Worm (Caenorhabditis elegans) whole organism, L1 larva: ENCODE measurements around the gene tbc-14.
A peak's percentile ranks its signal among the peaks of the same experiment; 100 is the strongest.

Experiments
- C34B4.2 ChIP-seq: sonication (generic microtip); optimal IDR thresholded peaks from 2 replicates; lab custom pipeline; 2017; ENCODE audit warnings: mild to moderate bottlenecking, missing genetic modification characterization, missing compliant biosample characterization
- F16B12.6 ChIP-seq: fragments of 150-350 bp; optimal IDR thresholded peaks from 2 replicates; lab custom pipeline; 2014; ENCODE audit warnings: missing biosample characterization, missing genetic modification characterization
- aha-1 ChIP-seq: fragments of 150-350 bp; optimal IDR thresholded peaks from 2 replicates; lab custom pipeline; 2014; ENCODE audit warnings: missing biosample characterization, missing genetic modification characterization
- alr-1 ChIP-seq: fragments of 200-800 bp; sonication (Bioruptor generic); optimal IDR thresholded peaks from 2 replicates; lab custom pipeline; 2018; ENCODE audit warnings: borderline replicate concordance, mild to moderate bottlenecking, missing genetic modification characterization, missing compliant biosample characterization
- ama-1 ChIP-seq: fragments of 150-350 bp; optimal IDR thresholded peaks from 2 replicates; lab custom pipeline; 2014
- blmp-1 ChIP-seq: fragments of 150-350 bp; optimal IDR thresholded peaks from 2 replicates; lab custom pipeline; 2014; ENCODE audit warnings: missing biosample characterization, missing genetic modification characterization
- dpl-1 ChIP-seq, 3 experiments: fragments of 150-350 bp in 2 of 3; sonication (generic microtip) in 1 of 3; optimal IDR thresholded peaks; 2 replicates each; lab custom pipeline; 2014 to 2017; ENCODE audit warnings: missing biosample characterization in 3 of 3, missing genetic modification characterization in 3 of 3, missing genetic modification reagents in 3 of 3
- efl-1 ChIP-seq, 4 experiments: fragments of 150-350 bp; optimal IDR thresholded peaks in 3 of 4; peaks in 1 of 4; 1 replicate in 1 of 4; 2 replicates in 3 of 4; lab custom pipeline; 2014; ENCODE audit warnings: missing biosample characterization in 2 of 4, missing genetic modification characterization in 2 of 4, missing genetic modification reagents in 2 of 4
- elt-3 ChIP-seq, 6 experiments: fragments of 150-350 bp in 1 of 6; sonication (generic microtip); optimal IDR thresholded peaks; 2 replicates each; lab custom pipeline; 2017 to 2018; ENCODE audit warnings: missing biosample characterization in 6 of 6, missing genetic modification characterization in 6 of 6, inconsistent platforms in 1 of 6
- ets-5 ChIP-seq: fragments of 200-800 bp; sonication (Bioruptor generic); IDR thresholded peaks from 2 replicates; pipeline ENCODE4 v1.3.6; 2022; ENCODE audit warnings: missing genetic modification characterization, missing compliant biosample characterization
- fkh-4 ChIP-seq: sonication (generic microtip); optimal IDR thresholded peaks from 2 replicates; lab custom pipeline; 2016; ENCODE audit warnings: missing compliant biosample characterization, missing genetic modification characterization, borderline replicate concordance
- fkh-8 ChIP-seq: sonication (generic microtip); optimal IDR thresholded peaks from 2 replicates; lab custom pipeline; 2016; ENCODE audit warnings: mild to moderate bottlenecking, missing genetic modification characterization, missing compliant biosample characterization
- hlh-17 ChIP-seq: fragments of 200-800 bp; sonication (Bioruptor generic); optimal IDR thresholded peaks from 2 replicates; lab custom pipeline; 2018; ENCODE audit warnings: missing genetic modification characterization, mild to moderate bottlenecking, missing compliant biosample characterization, moderate library complexity, borderline replicate concordance
- hpl-2 ChIP-seq: fragments of 150-350 bp; optimal IDR thresholded peaks from 2 replicates; lab custom pipeline; 2014; ENCODE audit warnings: missing biosample characterization, missing genetic modification reagents, missing genetic modification characterization
- irx-1 ChIP-seq: sonication (generic microtip); optimal IDR thresholded peaks from 2 replicates; lab custom pipeline; 2016; ENCODE audit warnings: missing genetic modification characterization, missing compliant biosample characterization
- isw-1 ChIP-seq: fragments of 200-800 bp; sonication (Bioruptor generic); IDR thresholded peaks from 2 replicates; pipeline ENCODE4 v1.3.6; 2022; ENCODE audit warnings: missing genetic modification characterization, missing compliant biosample characterization
- jun-1 ChIP-seq: fragments of 150-350 bp; optimal IDR thresholded peaks from 2 replicates; lab custom pipeline; 2014; ENCODE audit warnings: missing biosample characterization, missing genetic modification reagents, missing genetic modification characterization
- mdl-1 ChIP-seq, 2 experiments: fragments of 150-350 bp; optimal IDR thresholded peaks; 2 replicates each; lab custom pipeline; 2014 to 2017; ENCODE audit warnings: missing biosample characterization in 2 of 2, missing genetic modification characterization in 2 of 2, inconsistent platforms in 1 of 2
- nhr-11 ChIP-seq: fragments of 150-350 bp; optimal IDR thresholded peaks from 2 replicates; lab custom pipeline; 2014; ENCODE audit warnings: missing biosample characterization, missing genetic modification characterization
- nhr-12 ChIP-seq: sonication (generic microtip); optimal IDR thresholded peaks from 2 replicates; lab custom pipeline; 2017; ENCODE audit warnings: missing biosample characterization, missing genetic modification characterization
- nhr-20 ChIP-seq: sonication (generic microtip); optimal IDR thresholded peaks from 2 replicates; lab custom pipeline; 2016; ENCODE audit warnings: mild to moderate bottlenecking, missing genetic modification characterization, missing compliant biosample characterization
- nhr-237 ChIP-seq: fragments of 150-350 bp; optimal IDR thresholded peaks from 2 replicates; lab custom pipeline; 2014; ENCODE audit warnings: missing biosample characterization, missing genetic modification characterization
- nhr-76 ChIP-seq: sonication (generic microtip); optimal IDR thresholded peaks from 2 replicates; lab custom pipeline; 2017; ENCODE audit warnings: missing biosample characterization, missing genetic modification characterization
- nhr-77 ChIP-seq: fragments of 150-350 bp; optimal IDR thresholded peaks from 2 replicates; lab custom pipeline; 2014; ENCODE audit warnings: missing biosample characterization, missing genetic modification characterization
- nhr-85 ChIP-seq: sonication (generic microtip); peaks from one replicate; lab custom pipeline; 2016; ENCODE audit warnings: missing genetic modification characterization, inconsistent platforms, missing compliant biosample characterization
- nhr-90 ChIP-seq: sonication (generic microtip); optimal IDR thresholded peaks from 2 replicates; lab custom pipeline; 2016; ENCODE audit warnings: mild to moderate bottlenecking, missing genetic modification characterization, missing compliant biosample characterization; ENCODE audit not compliant: poor library complexity
- pag-3 ChIP-seq: sonication (generic microtip); optimal IDR thresholded peaks from 2 replicates; lab custom pipeline; 2017; ENCODE audit warnings: missing genetic modification characterization, mild to moderate bottlenecking, missing compliant biosample characterization, antibody characterized with exemption, borderline replicate concordance; ENCODE audit not compliant: insufficient read depth
- pax-3 ChIP-seq: fragments of 200-800 bp; sonication (Bioruptor generic); optimal IDR thresholded peaks from 2 replicates; lab custom pipeline; 2018; ENCODE audit warnings: mild to moderate bottlenecking, missing genetic modification characterization, moderate library complexity, missing compliant biosample characterization
- pqm-1 ChIP-seq: sonication (generic microtip); optimal IDR thresholded peaks from 3 replicates; lab custom pipeline; 2017; ENCODE audit warnings: missing biosample characterization, missing genetic modification characterization
- rnt-1 ChIP-seq: sonication (generic microtip); optimal IDR thresholded peaks from 2 replicates; lab custom pipeline; 2016; ENCODE audit warnings: mild to moderate bottlenecking, missing genetic modification characterization, moderate library complexity, missing compliant biosample characterization
- skn-1 ChIP-seq: fragments of 150-350 bp; optimal IDR thresholded peaks from 2 replicates; lab custom pipeline; 2014; ENCODE audit warnings: missing biosample characterization, missing genetic modification characterization
- sup-37 ChIP-seq: fragments of 200-800 bp; sonication (Bioruptor generic); optimal IDR thresholded peaks from 2 replicates; lab custom pipeline; 2018; ENCODE audit warnings: mild to moderate bottlenecking, missing genetic modification characterization, missing compliant biosample characterization
- swsn-7 ChIP-seq: sonication (generic microtip); optimal IDR thresholded peaks from 2 replicates; lab custom pipeline; 2016; ENCODE audit warnings: missing genetic modification characterization, missing compliant biosample characterization
- unc-130 ChIP-seq: fragments of 150-350 bp; optimal IDR thresholded peaks from 2 replicates; lab custom pipeline; 2017; ENCODE audit warnings: missing biosample characterization, missing genetic modification characterization, inconsistent platforms
- unc-62 ChIP-seq: fragments of 150-350 bp; optimal IDR thresholded peaks from 2 replicates; lab custom pipeline; 2014; ENCODE audit warnings: missing biosample characterization, missing genetic modification reagents, missing genetic modification characterization
- xbp-1 ChIP-seq: sonication (generic microtip); optimal IDR thresholded peaks from 2 replicates; lab custom pipeline; 2016; ENCODE audit warnings: missing genetic modification characterization, missing compliant biosample characterization
- zag-1 ChIP-seq: fragments of 150-350 bp; optimal IDR thresholded peaks from 2 replicates; lab custom pipeline; 2014; ENCODE audit warnings: missing biosample characterization, missing genetic modification characterization
- zip-4 ChIP-seq: fragments of 200-800 bp; sonication (Bioruptor generic); optimal IDR thresholded peaks from 2 replicates; lab custom pipeline; 2018; ENCODE audit warnings: mild to moderate bottlenecking, missing genetic modification characterization, moderate library complexity, missing compliant biosample characterization
- ztf-11 ChIP-seq, 2 experiments: sonication (generic microtip); optimal IDR thresholded peaks; 2 replicates each; lab custom pipeline; 2016 to 2017; ENCODE audit warnings: missing genetic modification characterization in 2 of 2, missing biosample characterization in 1 of 2, missing compliant biosample characterization in 1 of 2

tbc-14 gene

DNA sequence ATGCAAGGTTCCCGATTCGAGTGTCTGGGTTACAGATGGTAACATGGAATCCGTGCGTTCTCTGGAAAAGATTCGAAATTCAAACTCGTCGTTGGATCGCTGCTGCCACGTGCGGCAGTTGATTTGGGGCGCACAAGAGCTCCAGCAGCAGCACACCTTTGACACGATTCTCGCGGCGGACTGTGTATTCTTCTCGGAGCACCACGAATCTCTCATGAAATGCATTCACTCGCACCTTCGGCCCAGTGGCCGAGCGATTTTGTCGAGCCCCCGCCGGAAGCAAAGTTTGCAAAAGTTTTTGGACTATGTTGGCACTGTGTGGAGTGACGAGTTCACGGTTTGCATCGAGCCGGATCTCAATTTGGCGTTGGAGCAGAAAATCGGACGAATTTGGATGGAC lies 30.8 kb downstream of the tbc-14 start:
- TF ChIP-seq nhr-90 (no peak), nhr-85 (tag; lab: Kevin White, UChicago) (peak; percentile 32)

- no peak for TF ChIP-seq ets-5
- no peak for TF ChIP-seq efl-1 (optimal IDR thresholded peaks at IDR 0.05; lab: Kevin White, UChicago)
- TF ChIP-seq efl-1 (GFP tag; optimal IDR thresholded peaks at IDR 0.05 in 1 of 2; lab: Kevin White, UChicago): peak in 1 of 2 experiments; percentile 13
Observed at ce11 chrII:13414554-13415057, 32.8 kb downstream of the tbc-14 start, which contains the start of gene Y48E1C.1. Gene Y48E1C.1 (plus strand): TSS chrII:13415007.

ce11 chrII:13414099-13414498 lies 33.3 kb downstream of the tbc-14 start:
- TF ChIP-seq nhr-12 (no peak), nhr-20 (tag; lab: Kevin White, UChicago) (no peak), zip-4 (GFP tag; lab: Kevin White, UChicago) (no peak), irx-1 (tag; lab: Kevin White, UChicago) (no peak), nhr-76 (tag; lab: Kevin White, UChicago) (no peak), nhr-77 (tag; lab: Kevin White, UChicago) (no peak), hpl-2 (GFP tag; lab: Kevin White, UChicago) (no peak), fkh-8 (tag; lab: Kevin White, UChicago) (no peak), elt-3 (tag; optimal IDR thresholded peaks at IDR 0.05; lab: Kevin White, UChicago) (no peak), pqm-1 (tag; lab: Kevin White, UChicago) (no peak), swsn-7 (no peak), F16B12.6 (tag; lab: Kevin White, UChicago) (no peak), unc-62 (GFP tag; lab: Kevin White, UChicago) (no peak)
- TF ChIP-seq, all 84 proteins: peak for 0

ce11 chrII:13412335-13412734 lies 35.1 kb downstream of the tbc-14 start, which contains the start of gene Y48C3A.18:
Gene Y48C3A.18 (plus strand): TSS chrII:13412635.
- no peak for TF ChIP-seq alr-1 (tag; lab: Kevin White, UChicago)
- TF ChIP-seq blmp-1: no peak
- TF ChIP-seq jun-1: no peak
- TF ChIP-seq fkh-4 (tag; lab: Kevin White, UChicago): no peak
- no peak for TF ChIP-seq F16B12.6 (tag; lab: Kevin White, UChicago)
- TF ChIP-seq aha-1: no peak
- TF ChIP-seq sup-37 (GFP tag; lab: Kevin White, UChicago): no peak

DNA sequence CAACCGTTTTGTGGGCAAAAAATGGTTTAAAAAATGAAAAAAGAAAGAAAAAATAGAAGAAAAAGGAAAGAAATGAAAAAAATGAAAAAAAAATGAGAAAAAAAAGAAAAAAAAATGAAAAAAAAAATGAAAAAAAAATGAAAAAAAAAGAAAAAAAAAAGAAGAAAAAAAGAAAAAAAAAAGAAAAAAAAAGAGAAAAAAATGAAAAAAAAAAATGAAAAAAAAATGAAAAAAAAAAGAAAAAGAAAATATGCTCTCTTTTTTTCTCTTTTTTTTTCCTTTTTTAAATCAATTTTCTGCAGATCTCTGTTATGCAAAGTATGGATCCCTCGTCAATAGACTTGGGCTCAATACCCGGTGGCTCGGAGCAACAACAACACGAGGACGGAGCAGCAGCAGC lies 41.6 kb downstream of the tbc-14 start, which contains the start of gene efl-2:
Gene efl-2, plus strand, starts transcription at position 301 of the 400 bp plus-strand sequence.
- TF ChIP-seq pag-3 (tag; lab: Kevin White, UChicago) (no peak), rnt-1 (tag; lab: Kevin White, UChicago) (no peak), nhr-11 (tag; lab: Kevin White, UChicago) (no peak), nhr-20 (tag; lab: Kevin White, UChicago) (no peak)

ce11 chrII:13402680-13403079 lies 44.7 kb downstream of the tbc-14 start, which contains the start of gene pinn-4:
Gene pinn-4 (plus strand): TSS chrII:13402980.
- TF ChIP-seq nhr-90: no peak
- no peak for TF ChIP-seq nhr-237
- no peak for TF ChIP-seq hlh-17 (GFP tag; lab: Kevin White, UChicago)
- TF ChIP-seq xbp-1 (tag; lab: Kevin White, UChicago): no peak
- TF ChIP-seq pax-3 (tag; lab: Kevin White, UChicago): no peak
- TF ChIP-seq nhr-76 (tag; lab: Kevin White, UChicago): no peak
- TF ChIP-seq mdl-1 (tag; optimal IDR thresholded peaks at IDR 0.05; lab: Kevin White, UChicago): no peak
- no peak for TF ChIP-seq isw-1 (GFP tag; lab: Robert Waterston, UW)
- TF ChIP-seq fkh-4 (tag; lab: Kevin White, UChicago): no peak
- no peak for TF ChIP-seq zag-1 (tag; lab: Kevin White, UChicago)
- no peak for TF ChIP-seq ztf-11 (tag; optimal IDR thresholded peaks at IDR 0.05; lab: Kevin White, UChicago)
- TF ChIP-seq skn-1 (tag; lab: Kevin White, UChicago): no peak
- no peak for TF ChIP-seq ama-1 (lab: Kevin White, UChicago)
- TF ChIP-seq aha-1: no peak
- TF ChIP-seq C34B4.2 (tag; lab: Kevin White, UChicago): no peak
- TF ChIP-seq unc-130 (tag; lab: Kevin White, UChicago): no peak
- no peak for TF ChIP-seq dpl-1 (GFP tag; optimal IDR thresholded peaks at IDR 0.05; lab: Kevin White, UChicago)
